Fruit fly (Drosophila melanogaster): Measurements from ENCODE around the gene CG42654.

Gene CG42654

DNA sequence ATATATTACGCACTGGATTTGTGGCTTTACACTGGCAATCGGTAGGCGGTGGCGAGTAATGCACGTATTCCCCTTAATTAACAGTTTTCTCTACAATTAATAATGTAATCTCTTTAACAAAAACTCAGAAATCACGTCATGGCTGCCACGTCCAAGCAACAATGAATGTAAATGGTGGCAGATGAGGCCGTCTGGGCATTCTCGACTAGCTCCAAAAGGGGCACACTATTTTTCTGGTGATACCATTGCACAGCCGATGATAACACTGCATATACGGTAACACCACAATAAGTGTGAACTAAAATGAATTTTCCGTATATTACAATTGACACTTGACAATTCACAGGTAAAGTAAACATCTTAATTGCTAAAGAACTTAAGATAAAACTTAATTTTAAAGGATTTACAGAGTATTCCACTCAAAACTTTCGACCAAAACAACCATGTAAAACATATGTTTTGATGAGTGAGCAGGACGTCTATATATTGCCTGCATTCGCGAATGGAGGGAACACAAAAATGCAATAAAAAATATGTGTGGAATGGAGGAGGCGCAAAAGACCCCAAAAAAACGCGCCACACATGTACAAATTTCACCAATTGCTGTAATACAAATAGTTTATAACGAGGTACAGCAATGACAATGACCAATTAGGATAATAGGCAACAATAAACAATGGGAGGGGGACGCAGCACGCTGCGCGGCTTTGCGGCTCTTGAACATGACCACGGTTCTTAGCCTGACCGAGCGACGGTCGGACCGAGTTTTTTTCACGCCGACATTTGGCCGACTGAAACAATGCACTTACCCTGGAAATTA, 44.9 kb downstream of the CG42654 start (continued):
- no peak for TF ChIP-seq CG11762 (GFP tag; optimal IDR thresholded peaks at IDR 0.05; ENCODE audit: insufficient read depth)
- no peak for TF ChIP-seq Ets96B (tag; optimal IDR thresholded peaks at IDR 0.05)
- no peak for TF ChIP-seq CG6276 (GFP tag; optimal IDR thresholded peaks at IDR 0.05)
- no peak for TF ChIP-seq pdm3 (GFP tag; optimal IDR thresholded peaks at IDR 0.05)
- TF ChIP-seq fd59A (GFP tag; optimal IDR thresholded peaks at IDR 0.05): no peak
- no peak for TF ChIP-seq achi (GFP tag; optimal IDR thresholded peaks at IDR 0.05)
- TF ChIP-seq CG11902 (GFP tag; optimal IDR thresholded peaks at IDR 0.05): no peak
- peak; percentile 46; the same call in 2 of the 3 replicates for TF ChIP-seq CG6163 (GFP tag; IDR thresholded peaks at IDR 0.05)
- TF ChIP-seq CG9139 (GFP tag; optimal IDR thresholded peaks at IDR 0.05): no peak

DNA sequence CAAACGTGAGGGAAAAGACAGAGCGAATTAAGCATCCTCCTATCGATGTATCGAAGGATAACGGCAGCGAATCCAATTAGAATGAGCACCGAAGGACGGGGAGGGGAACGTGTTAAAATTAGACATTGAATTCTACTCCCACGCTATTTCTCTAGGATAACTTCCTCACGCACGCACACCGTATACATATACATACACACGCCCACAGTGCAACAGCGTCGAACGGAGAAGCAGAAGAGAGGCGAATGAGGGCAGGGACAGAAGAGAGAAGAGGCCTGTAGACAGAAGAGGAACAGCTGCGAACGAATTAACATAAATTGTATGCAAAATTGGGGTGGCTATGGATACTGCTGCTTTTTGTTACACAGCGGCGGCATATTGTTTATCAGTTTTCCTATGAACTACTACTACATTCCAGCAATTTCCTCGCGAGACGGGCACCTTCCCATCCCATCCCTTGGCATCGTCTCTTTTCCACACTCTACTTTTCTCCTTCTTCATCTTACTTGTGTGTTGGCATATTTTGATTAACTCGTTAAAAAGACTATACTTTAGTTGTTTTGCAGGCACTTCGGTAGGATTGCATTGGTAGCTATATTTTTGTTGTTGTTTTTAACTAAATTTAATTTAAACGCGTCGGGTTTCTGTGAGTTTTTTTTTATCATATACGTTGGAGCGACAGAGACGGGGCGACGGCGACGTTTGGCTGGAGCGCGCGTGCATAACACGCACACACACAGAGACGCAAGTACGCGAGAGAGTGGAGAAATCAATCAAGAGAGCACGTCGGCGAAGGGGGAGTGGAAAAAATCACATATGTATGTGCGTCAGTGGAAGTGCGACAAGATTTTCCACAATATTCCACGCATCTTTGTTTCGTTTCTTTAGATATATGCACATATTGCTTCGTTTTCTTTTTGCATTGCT, 45.9 kb downstream of the CG42654 start:
- TF ChIP-seq CG11294 (GFP tag; IDR thresholded peaks at IDR 0.05) (no peak), ss (GFP tag; optimal IDR thresholded peaks at IDR 0.05) (peak in 1 of 2 experiments; percentile 4), CG1621 (tag; optimal IDR thresholded peaks at IDR 0.05) (no peak), Sox14 (GFP tag; optimal IDR thresholded peaks at IDR 0.05) (no peak), Sox102F (GFP tag; optimal IDR thresholded peaks at IDR 0.05) (no peak), CG6276 (GFP tag; optimal IDR thresholded peaks at IDR 0.05) (no peak), CG6808 (GFP tag; optimal IDR thresholded peaks at IDR 0.05) (peak; percentile 9), Lpt (GFP tag; optimal IDR thresholded peaks at IDR 0.05) (peak; percentile 11), Ets96B (tag; optimal IDR thresholded peaks at IDR 0.05) (no peak), Gug (GFP tag; IDR thresholded peaks at IDR 0.05) (no peak), CG8319 (GFP tag; optimal IDR thresholded peaks at IDR 0.05) (no peak), CG15336 (GFP tag; IDR thresholded peaks at IDR 0.05) (0 out of 2 replicates have a peak, but pooled peaks have one; percentile 13), vri (GFP tag; optimal IDR thresholded peaks at IDR 0.05) (peak; percentile 65), Blimp-1 (GFP tag; optimal IDR thresholded peaks at IDR 0.05) (peak; percentile 40), CG6163 (GFP tag; IDR thresholded peaks at IDR 0.05) (peak; percentile 61; the same call in 2 of the 3 replicates), eg (GFP tag; IDR thresholded peaks at IDR 0.05) (peak; percentile 39; the same call in 1 of the 3 replicates)

DNA sequence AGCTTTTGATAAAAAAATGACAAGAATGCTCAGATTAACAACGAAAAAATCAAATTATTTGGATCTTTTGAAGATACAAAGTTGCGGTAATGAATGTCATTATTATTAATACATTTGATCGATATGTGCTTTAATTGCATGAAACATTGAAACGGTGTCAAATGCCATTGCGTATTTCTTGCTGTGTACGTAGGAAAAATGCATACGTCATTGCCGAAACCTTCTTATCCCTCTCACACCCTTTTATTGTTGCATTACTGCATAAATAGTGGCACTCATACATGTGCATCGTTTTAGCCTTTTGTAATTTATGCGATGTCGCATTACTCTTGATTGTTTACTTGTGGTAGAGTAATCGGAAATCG, 46.6 kb downstream of the CG42654 start:
- TF ChIP-seq CG6792 (GFP tag; optimal IDR thresholded peaks at IDR 0.05) (peak; percentile 20), Gug (GFP tag; IDR thresholded peaks at IDR 0.05) (no peak), eg (GFP tag; IDR thresholded peaks at IDR 0.05) (0 out of 3 replicates have a peak, but pooled peaks have one; percentile 10), CG32006 (GFP tag; optimal IDR thresholded peaks at IDR 0.05) (peak; percentile 49), topi (GFP tag; optimal IDR thresholded peaks at IDR 0.05) (peak; percentile 5), CG15336 (GFP tag; IDR thresholded peaks at IDR 0.05) (0 out of 2 replicates have a peak, but pooled peaks have one; percentile 12), acj6 (GFP tag; optimal IDR thresholded peaks at IDR 0.05) (peak; percentile 5), CG11762 (GFP tag; optimal IDR thresholded peaks at IDR 0.05; ENCODE audit: insufficient read depth) (no peak)

DNA sequence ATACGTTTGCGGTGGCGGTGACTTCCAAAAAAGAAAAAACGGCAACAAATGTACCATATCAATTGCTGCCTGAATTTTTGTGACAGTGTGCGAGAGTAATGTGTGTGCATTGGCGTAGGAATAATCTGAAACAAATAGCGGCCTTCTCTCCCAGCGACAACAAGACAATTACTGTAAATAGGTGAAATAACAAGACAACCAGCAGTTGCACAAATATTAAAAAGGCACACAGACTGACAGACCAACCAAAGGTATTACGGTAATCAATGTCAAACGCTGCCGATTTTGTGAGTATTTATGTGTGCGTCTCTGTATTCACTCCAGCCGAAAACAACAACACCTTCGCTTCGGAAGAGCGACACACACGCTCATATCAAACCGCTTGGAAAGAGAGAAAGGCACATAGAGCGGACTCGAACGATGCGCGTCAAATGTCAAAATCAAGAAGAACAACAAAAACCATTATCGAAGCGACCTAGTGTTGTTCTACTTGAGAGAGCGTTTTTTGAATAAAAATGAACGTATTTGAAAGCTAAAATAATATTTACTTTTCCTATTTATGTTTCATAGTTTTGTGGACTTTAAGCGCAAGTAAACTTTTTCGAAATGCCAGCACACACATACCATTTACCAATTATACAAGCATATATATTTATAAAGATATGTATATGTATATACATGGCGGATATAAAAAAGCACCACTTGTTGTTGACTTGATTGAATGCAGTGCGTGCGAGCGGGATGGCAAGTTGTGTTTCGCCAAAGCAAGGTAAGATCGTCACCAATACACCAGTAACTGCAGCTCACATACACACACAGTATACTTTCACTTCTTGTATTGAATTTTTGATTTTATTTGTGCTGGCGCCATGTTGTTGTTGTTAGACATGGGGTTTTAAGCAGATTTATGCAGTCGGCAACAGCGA, 47.3 kb downstream of the CG42654 start:
- TF ChIP-seq dsx (GFP tag; optimal IDR thresholded peaks at IDR 0.05; ENCODE audit: poor library complexity, severe bottlenecking): peak; percentile 57
- peak; percentile 78 for TF ChIP-seq svp (GFP tag)
- TF ChIP-seq net (GFP tag; optimal IDR thresholded peaks at IDR 0.05): no peak
- peak; percentile 23 for TF ChIP-seq CG3919 (GFP tag; optimal IDR thresholded peaks at IDR 0.05)
- peak; percentile 78 for TF ChIP-seq Eip78C (GFP tag)
- peak in 1 of 2 experiments; percentile 17 for TF ChIP-seq salr (GFP tag; optimal IDR thresholded peaks at IDR 0.05)
- TF ChIP-seq CG34406 (GFP tag; optimal IDR thresholded peaks at IDR 0.05): no peak
- TF ChIP-seq achi (GFP tag; optimal IDR thresholded peaks at IDR 0.05): no peak
- TF ChIP-seq Eip93F (GFP tag; optimal IDR thresholded peaks at IDR 0.05): peak; percentile 38
- peak; percentile 34 for TF ChIP-seq acj6 (GFP tag; optimal IDR thresholded peaks at IDR 0.05)
- peak; percentile 10 for TF ChIP-seq Sox102F (GFP tag; optimal IDR thresholded peaks at IDR 0.05)
- no peak for TF ChIP-seq Hr4 (GFP tag; optimal IDR thresholded peaks at IDR 0.05)
- peak; percentile 96 for TF ChIP-seq fkh (GFP tag; optimal IDR thresholded peaks at IDR 0.05)
- TF ChIP-seq vri (GFP tag; optimal IDR thresholded peaks at IDR 0.05): peak; percentile 89
- peak; percentile 96 for TF ChIP-seq Blimp-1 (GFP tag; optimal IDR thresholded peaks at IDR 0.05)
- TF ChIP-seq Met (GFP tag; optimal IDR thresholded peaks at IDR 0.05): no peak
- no peak for TF ChIP-seq ss (GFP tag; optimal IDR thresholded peaks at IDR 0.05)
- no peak for TF ChIP-seq CG15336 (GFP tag; IDR thresholded peaks at IDR 0.05)

Measured in whole organism, prepupa.